Fruit fly (Drosophila melanogaster) whole organism, embryonic: Measurements from ENCODE around the gene Dtg.

Experiments used
- BtbVII ChIP-seq: fragments of 200-800 bp; sonication (Bioruptor generic); optimal IDR thresholded peaks from 3 replicates; lab custom pipeline; 2017; ENCODE audit warnings: missing biosample characterization, mild to moderate bottlenecking, missing genetic modification characterization
- Bteb2 ChIP-seq: fragments of 200-800 bp; sonication (Bioruptor generic); optimal IDR thresholded peaks from 2 replicates; lab custom pipeline; 2016; ENCODE audit warnings: missing biosample characterization, missing genetic modification characterization
- C15 ChIP-seq: fragments of 200-800 bp; sonication (Bioruptor generic); IDR thresholded peaks from 3 replicates; pipeline ENCODE4 v1.3.6; 2022; ENCODE audit warnings: missing biosample characterization, missing genetic modification characterization
- CG10209 ChIP-seq: fragments of 200-800 bp; sonication (Bioruptor generic); optimal IDR thresholded peaks from 3 replicates; lab custom pipeline; 2017; ENCODE audit warnings: missing biosample characterization, mild to moderate bottlenecking, missing genetic modification characterization, missing genetic modification reagents
- CG11398 ChIP-seq: fragments of 200-800 bp; sonication (Bioruptor generic); optimal IDR thresholded peaks from 2 replicates; lab custom pipeline; 2016; ENCODE audit warnings: missing biosample characterization, missing genetic modification characterization
- CG11504 ChIP-seq: fragments of 200-800 bp; sonication (Bioruptor generic); optimal IDR thresholded peaks from 3 replicates; lab custom pipeline; 2019; ENCODE audit warnings: missing biosample characterization, mild to moderate bottlenecking, missing genetic modification characterization, moderate library complexity
- CG12236 ChIP-seq: fragments of 200-800 bp; sonication (Bioruptor generic); optimal IDR thresholded peaks from 2 replicates; lab custom pipeline; 2016; ENCODE audit warnings: missing biosample characterization, missing genetic modification characterization
- CG1602 ChIP-seq: fragments of 200-800 bp; sonication (Bioruptor generic); optimal IDR thresholded peaks from 3 replicates; lab custom pipeline; 2016; ENCODE audit warnings: missing biosample characterization, missing genetic modification characterization
- CG18011 ChIP-seq: fragments of 200-800 bp; sonication (Bioruptor generic); optimal IDR thresholded peaks from 2 replicates; lab custom pipeline; 2017; ENCODE audit warnings: missing biosample characterization, missing genetic modification characterization, mild to moderate bottlenecking, moderate library complexity, missing genotype
- CG34376 ChIP-seq: fragments of 200-800 bp; sonication (Bioruptor generic); optimal IDR thresholded peaks from 2 replicates; lab custom pipeline; 2018; ENCODE audit warnings: missing biosample characterization, mild to moderate bottlenecking, missing genetic modification characterization
- CG3847 ChIP-seq: fragments of 200-800 bp; sonication (Bioruptor generic); IDR thresholded peaks from 2 replicates; pipeline ENCODE4 v1.3.6; 2022; ENCODE audit warnings: missing biosample characterization, missing genetic modification characterization
- CG4424 ChIP-seq: fragments of 200-800 bp; sonication (Bioruptor generic); optimal IDR thresholded peaks from 3 replicates; lab custom pipeline; 2016; ENCODE audit warnings: missing biosample characterization, missing genetic modification characterization
- CG5180 ChIP-seq: fragments of 200-800 bp; sonication (Bioruptor generic); optimal IDR thresholded peaks from 3 replicates; lab custom pipeline; 2017; ENCODE audit warnings: missing biosample characterization, missing genetic modification characterization, mild to moderate bottlenecking, moderate library complexity, missing genetic modification reagents
- CG6689 ChIP-seq: fragments of 200-800 bp; sonication (Bioruptor generic); IDR thresholded peaks from 2 replicates; pipeline ENCODE4 v1.3.6; 2022; ENCODE audit warnings: missing biosample characterization, missing genetic modification characterization
- CG6854 ChIP-seq: fragments of 200-800 bp; sonication (Bioruptor generic); optimal IDR thresholded peaks from 3 replicates; lab custom pipeline; 2017; ENCODE audit warnings: missing biosample characterization, mild to moderate bottlenecking, missing genetic modification characterization
- CG9437 ChIP-seq: fragments of 200-800 bp; sonication (Bioruptor generic); optimal IDR thresholded peaks from 2 replicates; lab custom pipeline; 2018; ENCODE audit warnings: missing biosample characterization, mild to moderate bottlenecking, missing genetic modification characterization
- CG9932 ChIP-seq: fragments of 200-800 bp; sonication (Bioruptor generic); IDR thresholded peaks from 2 replicates; pipeline ENCODE4 v1.3.6; 2022; ENCODE audit warnings: missing biosample characterization, missing genetic modification characterization
- CHES-1-like ChIP-seq: fragments of 200-800 bp; sonication (Bioruptor generic); optimal IDR thresholded peaks from 2 replicates; lab custom pipeline; 2016; ENCODE audit warnings: missing biosample characterization, missing genetic modification characterization
- Dek ChIP-seq: fragments of 200-800 bp; sonication (Bioruptor generic); optimal IDR thresholded peaks from 3 replicates; lab custom pipeline; 2019; ENCODE audit warnings: missing biosample characterization, mild to moderate bottlenecking, missing genetic modification characterization, moderate library complexity
- Dref ChIP-seq: fragments of 200-800 bp; sonication (Bioruptor generic); IDR thresholded peaks from 2 replicates; pipeline ENCODE4 v1.3.6; 2022; ENCODE audit warnings: missing biosample characterization, missing genetic modification characterization
- E2f1 ChIP-seq: fragments of 200-800 bp; sonication (Bioruptor generic); IDR thresholded peaks from 2 replicates; pipeline ENCODE4 v1.3.6; 2022; ENCODE audit warnings: missing biosample characterization, missing genetic modification characterization
- Fer3 ChIP-seq: fragments of 200-800 bp; sonication (Bioruptor generic); optimal IDR thresholded peaks from 2 replicates; lab custom pipeline; 2018; ENCODE audit warnings: missing biosample characterization, mild to moderate bottlenecking, missing genetic modification characterization, moderate library complexity
- Gsc ChIP-seq: fragments of 200-800 bp; sonication (Bioruptor generic); IDR thresholded peaks from 2 replicates; pipeline ENCODE4 v1.3.6; 2022; ENCODE audit warnings: missing biosample characterization, missing genetic modification characterization
- Hr78 ChIP-seq, 2 experiments: fragments of 200-800 bp in 1 of 2; fragments of >200 bp in 1 of 2; sonication (Bioruptor generic) in 1 of 2; optimal IDR thresholded peaks; 2 replicates each; lab custom pipeline; 2017 to 2019; ENCODE audit warnings: missing biosample characterization in 2 of 2, missing genetic modification characterization in 2 of 2, mild to moderate bottlenecking in 1 of 2, moderate library complexity in 1 of 2
- Meics ChIP-seq: fragments of 200-800 bp; sonication (Bioruptor generic); optimal IDR thresholded peaks from 2 replicates; lab custom pipeline; 2017; ENCODE audit warnings: missing biosample characterization, mild to moderate bottlenecking, missing genetic modification characterization
- Mrtf ChIP-seq: fragments of 200-800 bp; sonication (Bioruptor generic); IDR thresholded peaks from 3 replicates; pipeline ENCODE4 v1.3.6; 2022; ENCODE audit warnings: missing biosample characterization, missing genetic modification characterization
- Nf-YB ChIP-seq: fragments of 200-800 bp; sonication (Bioruptor generic); optimal IDR thresholded peaks from 3 replicates; lab custom pipeline; 2019; ENCODE audit warnings: missing biosample characterization, mild to moderate bottlenecking, missing genetic modification characterization, moderate library complexity
- NfI ChIP-seq: fragments of 200-800 bp; sonication (Bioruptor generic); optimal IDR thresholded peaks from 3 replicates; lab custom pipeline; 2018; ENCODE audit warnings: missing biosample characterization, mild to moderate bottlenecking, missing genetic modification characterization, moderate library complexity
- Stat92E ChIP-seq, 3 experiments: fragments of >200 bp in 2 of 3; fragments of 200-800 bp in 1 of 3; sonication (Bioruptor generic) in 1 of 3; optimal IDR thresholded peaks; 2 replicates each; lab custom pipeline; 2017 to 2019; ENCODE audit warnings: missing biosample characterization in 3 of 3, missing genetic modification characterization in 3 of 3, mild to moderate bottlenecking in 1 of 3, moderate library complexity in 1 of 3
- ap ChIP-seq: fragments of 200-800 bp; sonication (Bioruptor generic); IDR thresholded peaks from 2 replicates; pipeline ENCODE4 v1.3.6; 2022; ENCODE audit warnings: missing biosample characterization, missing genetic modification characterization
- br ChIP-seq: fragments of >200 bp; optimal IDR thresholded peaks from 2 replicates; lab custom pipeline; 2017
- emc ChIP-seq: fragments of 200-800 bp; sonication (Bioruptor generic); optimal IDR thresholded peaks from 2 replicates; lab custom pipeline; 2016; ENCODE audit warnings: missing biosample characterization, missing genetic modification characterization
- gfzf ChIP-seq: fragments of 200-800 bp; sonication (Bioruptor generic); optimal IDR thresholded peaks from 2 replicates; lab custom pipeline; 2016; ENCODE audit warnings: missing biosample characterization, mild to moderate bottlenecking, missing genetic modification characterization, moderate library complexity
- hkb ChIP-seq, 2 experiments: fragments of 200-800 bp in 1 of 2; fragments of >200 bp in 1 of 2; sonication (Bioruptor generic) in 1 of 2; IDR thresholded peaks in 1 of 2; optimal IDR thresholded peaks in 1 of 2; 2 replicates each; pipeline versions ENCODE4 v1.3.6 to Lab custom; 2017 to 2022; ENCODE audit warnings: missing biosample characterization in 1 of 2, missing genetic modification characterization in 1 of 2
- inv ChIP-seq: fragments of 200-800 bp; sonication (Bioruptor generic); IDR thresholded peaks from 2 replicates; pipeline ENCODE4 v1.3.6; 2022; ENCODE audit warnings: missing biosample characterization, missing genetic modification characterization; ENCODE audit not compliant: partially characterized antibody
- jigr1 ChIP-seq: fragments of 200-800 bp; sonication (Bioruptor generic); IDR thresholded peaks from 3 replicates; pipeline ENCODE4 v1.3.6; 2022; ENCODE audit warnings: missing biosample characterization, missing genetic modification characterization
- klu ChIP-seq: fragments of 200-800 bp; sonication (Bioruptor generic); IDR thresholded peaks from 2 replicates; pipeline ENCODE4 v1.3.6; 2022; ENCODE audit warnings: missing biosample characterization, missing genetic modification characterization
- knrl ChIP-seq: fragments of 200-800 bp; sonication (Bioruptor generic); IDR thresholded peaks from 3 replicates; pipeline ENCODE4 v1.3.6; 2022; ENCODE audit warnings: missing biosample characterization, missing genetic modification characterization; ENCODE audit not compliant: partially characterized antibody
- onecut ChIP-seq: fragments of 200-800 bp; sonication (Bioruptor generic); IDR thresholded peaks from 2 replicates; pipeline ENCODE4 v1.3.6; 2022; ENCODE audit warnings: missing biosample characterization, missing genetic modification characterization
- pzg ChIP-seq: fragments of 200-800 bp; sonication (Bioruptor generic); optimal IDR thresholded peaks from 3 replicates; lab custom pipeline; 2018; ENCODE audit warnings: missing biosample characterization, mild to moderate bottlenecking, missing genetic modification characterization, moderate library complexity
- ro ChIP-seq: fragments of 200-800 bp; sonication (Bioruptor generic); IDR thresholded peaks from 2 replicates; pipeline ENCODE4 v1.3.6; 2022; ENCODE audit warnings: missing biosample characterization, missing genetic modification characterization
- sima ChIP-seq: fragments of 200-800 bp; sonication (Bioruptor generic); optimal IDR thresholded peaks from 2 replicates; lab custom pipeline; 2016; ENCODE audit warnings: missing biosample characterization, missing genetic modification characterization
- sug ChIP-seq: fragments of 200-800 bp; optimal IDR thresholded peaks from 2 replicates; lab custom pipeline; 2019; ENCODE audit warnings: missing biosample characterization, mild to moderate bottlenecking, missing genetic modification characterization, moderate library complexity
- tna ChIP-seq: fragments of 200-800 bp; sonication (Bioruptor generic); IDR thresholded peaks from 2 replicates; pipeline ENCODE4 v1.3.6; 2022; ENCODE audit warnings: missing biosample characterization, missing genetic modification characterization; ENCODE audit not compliant: partially characterized antibody
- twi ChIP-seq: fragments of 200-800 bp; optimal IDR thresholded peaks from 2 replicates; lab custom pipeline; 2019; ENCODE audit warnings: missing biosample characterization, mild to moderate bottlenecking, missing genetic modification characterization, moderate library complexity
- usp ChIP-seq: fragments of >200 bp; optimal IDR thresholded peaks from 2 replicates; lab custom pipeline; 2017; ENCODE audit warnings: missing biosample characterization, missing genetic modification characterization
- vfl ChIP-seq: fragments of 200-800 bp; sonication (Bioruptor generic); optimal IDR thresholded peaks from 2 replicates; lab custom pipeline; 2016; ENCODE audit warnings: missing biosample characterization, missing genetic modification characterization
- yki ChIP-seq: fragments of >200 bp; optimal IDR thresholded peaks from 3 replicates; lab custom pipeline; 2018
- zen2 ChIP-seq: fragments of 200-800 bp; sonication (Bioruptor generic); IDR thresholded peaks from 3 replicates; pipeline ENCODE4 v1.3.6; 2022; ENCODE audit warnings: missing biosample characterization, missing genetic modification characterization; ENCODE audit not compliant: partially characterized antibody
- zfh2 ChIP-seq: fragments of 200-800 bp; sonication (Bioruptor generic); optimal IDR thresholded peaks from 2 replicates; lab custom pipeline; 2016; ENCODE audit warnings: missing biosample characterization, missing genetic modification characterization

Dtg gene

dm6 chr3R:12699620-12700378 is 51.9 kb downstream of the Dtg start:
- TF ChIP-seq yki (lab: Kevin White, UChicago): no peak
- TF ChIP-seq sima (GFP tag; lab: Kevin White, UChicago): no peak
- no peak for TF ChIP-seq CHES-1-like (GFP tag; lab: Kevin White, UChicago)
- no peak for TF ChIP-seq twi (tag; lab: Kevin White, UChicago)
- no peak for TF ChIP-seq ap
- TF ChIP-seq CG10209 (GFP tag; lab: Kevin White, UChicago): no peak
- no peak for TF ChIP-seq onecut
- no peak for TF ChIP-seq E2f1 (GFP tag; lab: Robert Waterston, UW)
- no peak for TF ChIP-seq Nf-YB
- TF ChIP-seq knrl: no peak
- TF ChIP-seq br (lab: Kevin White, UChicago): no peak
- TF ChIP-seq gfzf (GFP tag; lab: Kevin White, UChicago): no peak
- peak; percentile 26 for TF ChIP-seq BtbVII (GFP tag; lab: Kevin White, UChicago)
- no peak for TF ChIP-seq CG1602 (GFP tag; lab: Kevin White, UChicago)
- no peak for TF ChIP-seq Fer3 (tag; lab: Kevin White, UChicago)
- TF ChIP-seq CG18011 (GFP tag; lab: Kevin White, UChicago): no peak
- TF ChIP-seq pzg (GFP tag; lab: Kevin White, UChicago): no peak
- no peak for TF ChIP-seq Hr78 (GFP tag; optimal IDR thresholded peaks at IDR 0.05; lab: Kevin White, UChicago)
- TF ChIP-seq klu: no peak
- TF ChIP-seq Stat92E (GFP tag; optimal IDR thresholded peaks at IDR 0.05; lab: Kevin White, UChicago): no peak
- TF ChIP-seq CG6689 (GFP tag; lab: Robert Waterston, UW): no peak
- no peak for TF ChIP-seq zen2 (GFP tag; lab: Robert Waterston, UW)
- TF ChIP-seq emc: no peak
- TF ChIP-seq CG9437 (GFP tag; lab: Kevin White, UChicago): no peak
- no peak for TF ChIP-seq C15 (GFP tag; lab: Robert Waterston, UW)
- no peak for TF ChIP-seq jigr1 (GFP tag; lab: Robert Waterston, UW)
- no peak for TF ChIP-seq CG4424 (GFP tag; lab: Kevin White, UChicago)
- no peak for TF ChIP-seq Bteb2 (GFP tag; lab: Kevin White, UChicago)
- TF ChIP-seq zfh2 (GFP tag; lab: Kevin White, UChicago): no peak
- TF ChIP-seq Meics (GFP tag; lab: Kevin White, UChicago): no peak
- TF ChIP-seq NfI (GFP tag; lab: Kevin White, UChicago): no peak
- no peak for TF ChIP-seq CG11398 (GFP tag; lab: Kevin White, UChicago)
- no peak for TF ChIP-seq Dref (GFP tag; lab: Robert Waterston, UW)
- no peak for TF ChIP-seq hkb (optimal IDR thresholded peaks at IDR 0.05; lab: Kevin White, UChicago)
- no peak for TF ChIP-seq hkb (GFP tag; IDR thresholded peaks at IDR 0.05; lab: Robert Waterston, UW)
- TF ChIP-seq inv: no peak
- no peak for TF ChIP-seq CG12236 (GFP tag; lab: Kevin White, UChicago)
- TF ChIP-seq tna (GFP tag; lab: Robert Waterston, UW): no peak
- no peak for TF ChIP-seq CG6854 (GFP tag; lab: Kevin White, UChicago)
- no peak for TF ChIP-seq vfl
- peak; percentile 66 for TF ChIP-seq sug (tag; lab: Kevin White, UChicago)
- no peak for TF ChIP-seq Gsc (GFP tag; lab: Robert Waterston, UW)
- TF ChIP-seq ro (GFP tag; lab: Robert Waterston, UW): no peak
- TF ChIP-seq CG5180: no peak
- no peak for TF ChIP-seq usp
- no peak for TF ChIP-seq CG9932 (GFP tag; lab: Robert Waterston, UW)
- peak; percentile 67 for TF ChIP-seq CG34376 (GFP tag; lab: Kevin White, UChicago)
- no peak for TF ChIP-seq Mrtf
- no peak for TF ChIP-seq CG3847 (GFP tag; lab: Robert Waterston, UW)
- no peak for TF ChIP-seq Dek
- TF ChIP-seq CG11504: no peak
